Fruit fly (Drosophila melanogaster) whole organism: Measurements from ENCODE around the gene CG10598.

Source experiments
- CG8478 ChIP-seq: fragments of >200 bp; optimal IDR thresholded peaks from 2 replicates; lab custom pipeline; 2018; ENCODE audit warnings: inconsistent platforms
- psq ChIP-seq: fragments of >200 bp; optimal IDR thresholded peaks from 2 replicates; lab custom pipeline; 2017
- usp ChIP-seq: fragments of >200 bp; optimal IDR thresholded peaks from 2 replicates; lab custom pipeline; 2017; ENCODE audit warnings: missing biosample characterization, missing genetic modification characterization, mixed read lengths

- no peak for TF ChIP-seq usp (GFP tag; lab: Kevin White, UChicago)
- no peak for TF ChIP-seq psq (lab: Kevin White, UChicago)
- no peak for TF ChIP-seq CG8478 (lab: Kevin White, UChicago)
Measured at dm6 chrX:17209897-17210296, 16.8 kb downstream of the CG10598 start, which contains the start of gene CG12995.
